Worm (Caenorhabditis elegans) whole organism, L4/young adult: Measurements from ENCODE around the gene dpy-18.

Experiments used
- W03F9.2 ChIP-seq: fragments of 150-350 bp; optimal IDR thresholded peaks from 2 replicates; lab custom pipeline; 2014; ENCODE audit warnings: missing biosample characterization, missing genetic modification characterization
- dao-5 ChIP-seq: sonication (generic microtip); optimal IDR thresholded peaks from 2 replicates; lab custom pipeline; 2016; ENCODE audit warnings: missing genotype, missing genetic modification characterization, moderate library complexity, missing compliant biosample characterization
- him-1 ChIP-seq: sonication (generic microtip); optimal IDR thresholded peaks from 2 replicates; lab custom pipeline; 2016; ENCODE audit warnings: missing genotype, missing genetic modification reagents, missing genetic modification characterization, missing compliant biosample characterization

dpy-18 gene

DNA sequence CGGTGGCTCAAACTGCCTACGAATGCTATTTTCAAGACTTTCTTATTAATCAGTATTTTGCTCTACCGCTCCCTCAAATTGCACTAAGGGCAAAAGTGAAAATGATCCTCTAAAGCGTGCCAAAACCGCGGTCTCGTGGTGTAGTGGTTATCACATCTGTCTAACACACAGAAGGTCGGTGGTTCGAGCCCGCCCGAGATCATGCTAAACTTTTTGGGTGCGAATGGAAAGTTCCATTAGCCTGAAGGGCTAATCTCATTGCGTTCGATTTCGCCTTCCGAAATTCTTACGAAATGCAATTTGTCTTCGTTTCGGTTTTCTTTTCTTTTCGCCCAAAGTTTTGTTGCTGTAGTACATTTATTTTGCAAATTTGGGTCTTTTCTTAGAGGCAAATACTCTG is 24.3 kb downstream of the dpy-18 start:
- no peak for TF ChIP-seq W03F9.2 (tag; lab: Kevin White, UChicago)
- no peak for TF ChIP-seq dao-5
- TF ChIP-seq him-1, result no peak

DNA sequence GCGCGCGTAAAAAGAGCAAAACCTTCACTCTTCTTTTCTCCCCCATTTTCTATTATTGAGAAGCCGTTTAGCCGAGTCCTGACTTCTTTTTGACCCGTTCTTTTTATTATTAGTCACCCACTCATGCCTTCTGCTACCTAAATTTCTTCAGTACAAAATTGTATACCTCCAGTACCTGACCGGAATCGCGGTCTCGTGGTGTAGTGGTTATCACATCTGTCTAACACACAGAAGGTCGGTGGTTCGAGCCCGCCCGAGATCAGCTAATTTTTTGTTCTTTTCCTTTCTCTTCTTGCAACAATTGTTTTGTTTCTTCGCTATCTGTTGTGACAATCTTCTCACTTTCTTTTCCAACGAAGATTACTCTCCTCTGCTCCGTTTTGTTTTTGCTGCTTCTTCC is 24.9 kb downstream of the dpy-18 start:
- TF ChIP-seq W03F9.2 (tag; lab: Kevin White, UChicago), result no peak
- TF ChIP-seq him-1, result no peak
- no peak for TF ChIP-seq dao-5

DNA sequence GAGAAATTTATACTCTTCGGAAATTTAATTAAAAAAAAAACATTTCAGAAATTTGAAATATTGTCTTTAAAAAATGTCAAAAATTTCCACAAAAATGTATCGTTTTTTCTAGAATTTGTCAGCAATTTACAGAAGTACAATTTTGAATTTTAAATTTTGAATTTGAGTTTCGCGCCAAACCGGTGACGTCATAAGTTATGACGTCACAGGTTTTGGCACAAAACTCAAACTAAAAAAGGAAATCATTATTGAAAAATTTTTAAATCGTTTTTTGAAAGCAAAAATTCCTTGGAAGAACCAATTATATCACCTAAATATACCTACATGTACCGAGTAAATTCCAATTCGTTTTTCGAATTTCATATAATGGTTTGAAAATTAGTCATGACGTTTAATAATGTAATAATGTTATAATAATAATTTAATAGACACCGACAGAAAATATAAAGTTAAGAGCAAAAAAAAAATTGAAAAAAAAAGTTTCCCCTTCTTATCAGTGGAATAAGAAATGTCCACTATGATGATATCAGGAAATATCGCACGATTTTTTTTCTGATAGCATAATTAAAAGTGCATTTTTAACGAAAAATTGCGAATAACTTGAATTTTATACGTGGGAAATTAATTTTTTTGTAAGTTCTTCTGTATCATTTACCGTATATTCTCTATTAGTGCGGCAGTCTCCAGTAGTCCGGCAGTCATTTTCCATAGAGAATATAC is 27.5 kb downstream of the dpy-18 start:
- TF ChIP-seq him-1 (no peak), W03F9.2 (tag; lab: Kevin White, UChicago) (no peak), dao-5 (no peak)

DNA sequence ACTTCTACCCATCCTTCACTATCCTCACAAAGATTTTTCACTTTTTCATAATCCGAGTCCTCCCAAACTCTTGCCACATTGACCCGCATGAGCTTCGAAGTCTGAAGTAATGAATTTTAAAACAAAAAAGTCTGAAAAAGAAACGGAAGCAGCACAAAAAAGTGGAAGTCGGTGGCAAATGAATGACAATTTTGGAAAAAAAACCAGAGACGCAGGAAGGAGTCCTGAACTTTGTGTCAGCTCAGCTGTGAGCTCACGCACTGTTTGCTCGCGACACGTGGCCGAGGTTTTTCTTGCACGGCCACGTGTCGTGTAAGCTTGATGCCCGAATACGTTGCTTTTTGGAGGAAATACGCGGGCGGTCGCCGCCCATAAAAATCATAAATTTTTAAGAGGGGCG is 31.4 kb downstream of the dpy-18 start, which contains the start of gene T28D6.7:
TSS of gene T28D6.7 (minus strand) at position 101 of the 400 bp plus-strand sequence.
- no peak for TF ChIP-seq dao-5
- no peak for TF ChIP-seq him-1
- no peak for TF ChIP-seq W03F9.2 (tag; lab: Kevin White, UChicago)

DNA sequence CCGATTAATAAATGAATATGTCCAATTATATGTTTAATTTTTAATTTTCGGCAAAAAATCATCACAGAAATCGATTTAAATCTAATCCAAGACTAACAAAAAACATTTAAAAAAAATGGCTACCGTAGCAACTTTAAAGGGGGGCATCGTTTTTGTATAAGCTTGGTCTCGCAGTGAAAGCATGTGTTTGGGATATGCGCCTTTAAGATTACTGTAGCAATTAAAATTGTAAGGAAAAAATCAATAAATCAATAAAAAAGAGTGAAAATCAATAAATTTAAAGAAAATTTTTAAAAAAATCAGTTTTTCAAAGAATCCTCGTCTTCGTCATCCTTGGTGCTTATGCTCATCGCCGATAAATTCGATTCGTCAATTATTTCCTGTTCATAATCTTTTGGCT is 33.7 kb downstream of the dpy-18 start:
- TF ChIP-seq W03F9.2 (tag; lab: Kevin White, UChicago) (peak; percentile 63), dao-5 (no peak), him-1 (no peak)

DNA sequence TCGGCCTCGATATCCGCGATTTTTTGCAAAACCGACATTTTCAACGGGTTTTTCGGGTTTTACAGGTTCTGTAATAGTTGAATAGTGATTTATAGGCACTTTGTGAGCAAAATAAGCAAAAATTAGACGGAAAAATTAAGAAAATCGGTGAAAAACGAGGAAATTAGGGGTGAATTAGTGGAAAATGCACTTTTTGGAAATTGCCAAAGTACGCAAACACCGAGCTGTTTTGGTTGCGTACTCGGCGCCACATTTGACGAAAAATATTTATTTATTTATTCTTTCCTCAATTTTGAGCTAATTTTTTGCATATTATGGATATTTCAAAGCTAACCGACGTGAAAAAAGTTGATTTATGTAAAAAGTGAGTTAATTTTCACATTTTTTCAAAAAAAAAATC is 34.7 kb downstream of the dpy-18 start, which contains the start of the genes T28D6.6 and pen-2:
TSS of gene T28D6.6 (minus strand) at position 68 of the 400 bp plus-strand sequence.
TSS of gene pen-2 (plus strand) at position 282 of the 400 bp plus-strand sequence.
- no peak for TF ChIP-seq W03F9.2 (tag; lab: Kevin White, UChicago)
- TF ChIP-seq him-1, result peak; percentile 20

DNA sequence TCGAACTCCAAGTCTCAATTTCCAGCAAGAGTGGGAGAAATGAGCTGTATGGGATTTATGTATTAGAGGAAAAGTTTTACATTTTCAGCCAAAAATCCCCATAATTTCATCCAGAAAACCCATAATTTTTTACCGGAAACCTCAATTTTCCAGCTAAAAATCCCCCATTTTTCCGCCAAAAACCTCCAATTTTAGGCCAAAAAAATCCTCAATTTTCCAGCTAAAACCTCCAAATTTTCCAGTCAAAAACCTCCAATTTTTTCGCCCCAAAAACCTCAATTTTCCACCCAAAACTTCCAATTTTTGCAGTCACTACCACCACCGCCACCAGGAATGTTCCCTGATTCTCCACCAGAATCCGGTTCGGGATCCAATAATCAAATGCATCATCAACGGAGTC is 36.3 kb downstream of the dpy-18 start:
- TF ChIP-seq W03F9.2 (tag; lab: Kevin White, UChicago), result no peak

DNA sequence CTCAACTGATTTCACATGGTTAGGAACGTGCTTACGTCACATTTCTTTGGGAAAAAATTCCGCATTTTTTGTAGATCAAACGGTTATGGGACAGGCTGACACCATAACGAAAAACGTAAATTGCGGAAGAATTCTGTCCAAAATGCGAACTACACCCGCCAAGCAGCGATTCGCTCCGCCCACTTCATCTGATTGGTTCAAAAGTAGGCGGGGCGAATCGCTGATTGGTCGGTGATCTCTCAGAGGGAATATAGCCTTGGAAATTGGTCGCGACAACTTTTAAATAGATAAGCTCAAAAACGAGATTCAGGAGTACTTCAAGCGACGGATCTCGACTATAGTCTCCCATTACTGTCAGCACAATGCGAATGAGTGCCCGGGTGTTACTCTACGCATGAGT is 40.2 kb downstream of the dpy-18 start:
- no peak for TF ChIP-seq W03F9.2 (tag; lab: Kevin White, UChicago)
- TF ChIP-seq dao-5, result no peak
- TF ChIP-seq him-1, result no peak

DNA sequence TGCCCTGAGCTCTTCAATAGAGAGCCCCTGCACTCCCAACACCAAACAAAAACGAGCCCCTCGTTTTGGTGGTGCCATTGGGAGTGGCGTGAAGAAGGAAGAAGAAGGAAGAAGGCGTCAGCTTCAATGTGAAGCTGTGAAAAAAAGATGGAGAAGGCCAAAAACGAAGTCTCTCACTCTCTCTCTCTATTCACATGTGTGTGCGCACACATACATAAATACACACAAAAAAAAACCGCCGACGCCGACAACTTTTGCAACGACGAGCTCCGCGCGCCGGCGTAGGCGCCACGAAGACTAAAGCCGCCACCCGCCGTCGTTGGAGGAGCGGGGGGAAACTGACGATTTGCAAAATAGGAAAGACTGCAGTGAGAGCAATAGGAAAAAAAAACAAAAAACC is 41.7 kb downstream of the dpy-18 start:
- peak; percentile 23 for TF ChIP-seq him-1
- TF ChIP-seq W03F9.2 (tag; lab: Kevin White, UChicago), result no peak

DNA sequence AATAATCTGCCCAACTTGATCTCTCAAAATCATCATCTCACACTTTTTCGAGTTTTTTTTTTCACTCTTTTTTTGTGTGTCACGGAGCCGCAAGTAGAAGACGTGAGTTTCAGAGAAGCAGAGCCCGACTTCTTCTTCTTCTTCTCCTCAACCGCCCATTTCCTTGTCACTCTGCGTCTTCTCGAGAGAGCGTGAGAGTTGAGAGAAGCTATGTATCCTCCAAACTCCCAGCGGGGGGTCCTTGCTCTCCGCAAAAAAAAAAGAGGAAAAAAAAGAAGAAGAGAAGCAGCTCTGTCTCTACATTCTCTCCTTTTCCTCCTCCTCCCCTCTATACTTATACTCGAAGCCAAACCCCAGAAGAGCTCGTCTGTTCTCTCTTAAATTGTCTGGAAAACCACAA is 43.4 kb downstream of the dpy-18 start:
- TF ChIP-seq dao-5 (no peak), him-1 (peak; percentile 20)

DNA sequence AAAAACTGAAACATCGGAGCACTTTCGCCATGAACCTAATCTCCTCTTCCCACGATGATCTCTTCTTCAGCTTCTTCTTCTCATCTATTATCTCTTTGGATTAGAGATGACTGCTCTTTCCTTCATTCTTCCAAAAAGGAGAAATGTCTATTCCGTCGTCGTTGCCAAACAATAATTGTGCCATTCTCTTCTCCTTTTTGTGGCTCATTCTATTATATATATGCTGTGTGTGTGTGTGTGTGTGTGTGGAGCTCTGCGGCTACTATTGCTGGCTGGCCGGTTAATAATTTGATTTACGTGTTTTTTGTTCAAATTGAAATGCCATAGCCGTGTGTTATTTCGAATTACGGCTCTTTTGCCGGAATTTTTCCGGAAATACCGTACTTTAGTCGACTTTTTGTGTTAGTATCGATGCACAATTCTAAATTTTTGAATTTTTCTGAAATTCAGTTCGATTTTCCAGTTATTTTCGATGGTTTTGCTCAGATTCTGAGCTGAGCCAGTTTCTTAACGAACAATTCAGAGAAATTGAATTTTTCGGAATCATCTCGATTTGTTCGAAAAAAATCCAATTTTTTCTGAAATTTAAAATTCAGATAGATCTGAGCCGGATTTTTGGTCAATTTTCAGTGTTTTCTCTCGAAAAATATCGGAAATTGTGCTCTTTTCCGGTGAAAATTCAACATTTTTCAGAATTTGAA is 44.6 kb downstream of the dpy-18 start, which contains the start of gene T28D6.5:
TSS of gene T28D6.5 (plus strand) at position 651 of the 701 bp plus-strand sequence.
- TF ChIP-seq dao-5 (no peak), him-1 (no peak), W03F9.2 (tag; lab: Kevin White, UChicago) (no peak)

DNA sequence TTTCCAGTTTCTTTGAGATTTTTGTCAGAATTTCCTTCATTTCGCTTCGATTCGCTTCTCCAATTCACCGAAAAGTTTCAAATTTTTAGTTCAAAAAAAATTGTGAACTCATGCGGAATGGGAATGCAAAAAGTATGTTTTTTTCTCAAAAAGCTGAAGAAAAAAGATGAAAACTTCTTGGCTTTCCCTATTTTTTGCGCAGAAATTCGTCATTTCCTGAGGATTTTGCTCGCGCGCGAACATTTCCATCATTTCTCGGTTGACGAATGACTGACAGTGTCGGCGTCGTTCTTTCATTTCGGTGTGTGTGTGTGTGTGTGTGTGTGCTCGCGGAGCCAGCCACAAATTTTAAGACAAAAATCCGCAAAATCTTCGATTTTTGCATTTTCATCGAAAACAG is 45.5 kb downstream of the dpy-18 start:
- TF ChIP-seq dao-5 (no peak), him-1 (no peak), W03F9.2 (tag; lab: Kevin White, UChicago) (no peak)

DNA sequence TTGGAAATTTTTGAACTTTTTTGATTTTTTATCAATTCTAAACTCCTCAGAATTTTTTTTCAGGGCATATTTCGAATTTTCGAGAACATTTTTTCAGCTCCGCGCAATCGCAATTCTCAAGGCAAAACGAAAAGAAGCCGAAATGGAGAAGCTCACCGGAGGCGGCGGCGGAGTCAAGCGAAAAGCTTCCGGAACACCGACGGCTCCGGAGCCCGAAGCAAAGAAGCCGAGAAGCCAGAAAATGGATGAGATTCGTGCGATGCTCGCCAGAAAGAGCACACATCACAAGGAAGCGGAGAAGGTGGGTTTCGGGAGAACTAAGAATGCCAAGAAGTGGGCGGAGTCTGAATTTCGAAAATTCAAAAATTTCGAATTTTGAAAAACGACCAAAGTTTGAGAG is 53.7 kb downstream of the dpy-18 start:
- TF ChIP-seq dao-5 (no peak), him-1 (no peak), W03F9.2 (tag; lab: Kevin White, UChicago) (no peak)
